Fruit fly (Drosophila melanogaster) whole organism, embryonic: Measurements from ENCODE around the gene CG17982.

Experiments used
- Ada2b ChIP-seq: fragments of 200-800 bp; sonication (Bioruptor generic); IDR thresholded peaks from 2 replicates; pipeline ENCODE4 v1.3.6; 2022; ENCODE audit warnings: missing biosample characterization, missing genetic modification characterization
- Atf3 ChIP-seq: fragments of 200-800 bp; sonication (Bioruptor generic); optimal IDR thresholded peaks from 3 replicates; lab custom pipeline; 2016; ENCODE audit warnings: missing biosample characterization, missing genetic modification characterization
- BEAF-32 ChIP-seq: fragments of 200-800 bp; sonication (Bioruptor generic); optimal IDR thresholded peaks from 3 replicates; lab custom pipeline; 2017; ENCODE audit warnings: missing biosample characterization, missing genetic modification characterization, mild to moderate bottlenecking, moderate library complexity, missing genetic modification reagents
- Bdp1 ChIP-seq: fragments of 200-800 bp; sonication (Bioruptor generic); optimal IDR thresholded peaks from 3 replicates; lab custom pipeline; 2016; ENCODE audit warnings: missing biosample characterization, missing genetic modification characterization
- CG11560 ChIP-seq: fragments of 200-800 bp; sonication (Bioruptor generic); IDR thresholded peaks from 3 replicates; pipeline ENCODE4 v1.3.6; 2022; ENCODE audit warnings: missing biosample characterization, missing genetic modification characterization
- CG12155 ChIP-seq: fragments of 200-800 bp; sonication (Bioruptor generic); optimal IDR thresholded peaks from 3 replicates; lab custom pipeline; 2016; ENCODE audit warnings: missing biosample characterization, missing genetic modification characterization
- CG13775 ChIP-seq: fragments of 200-800 bp; sonication (Bioruptor generic); optimal IDR thresholded peaks from 3 replicates; lab custom pipeline; 2017; ENCODE audit warnings: missing biosample characterization, mild to moderate bottlenecking, missing genetic modification characterization
- CG15073 ChIP-seq: fragments of 200-800 bp; sonication (Bioruptor generic); optimal IDR thresholded peaks from 2 replicates; lab custom pipeline; 2016; ENCODE audit warnings: missing biosample characterization, missing genetic modification characterization
- CG15269 ChIP-seq: fragments of 200-800 bp; sonication (Bioruptor generic); optimal IDR thresholded peaks from 2 replicates; lab custom pipeline; 2018; ENCODE audit warnings: missing biosample characterization, mild to moderate bottlenecking, missing genetic modification characterization, moderate library complexity
- CG15514 ChIP-seq: fragments of 200-800 bp; sonication (Bioruptor generic); optimal IDR thresholded peaks from 3 replicates; lab custom pipeline; 2017; ENCODE audit warnings: missing biosample characterization, missing genetic modification characterization, mild to moderate bottlenecking, moderate library complexity, missing genetic modification reagents
- CG15601 ChIP-seq: fragments of 200-800 bp; sonication (Bioruptor generic); optimal IDR thresholded peaks from 3 replicates; lab custom pipeline; 2019; ENCODE audit warnings: missing biosample characterization, mild to moderate bottlenecking, missing genetic modification characterization, moderate library complexity
- CG16815 ChIP-seq: fragments of 200-800 bp; sonication (Bioruptor generic); optimal IDR thresholded peaks from 3 replicates; lab custom pipeline; 2017; ENCODE audit warnings: missing biosample characterization, mild to moderate bottlenecking, missing genetic modification characterization
- CG17912 ChIP-seq: fragments of 200-800 bp; sonication (Bioruptor generic); optimal IDR thresholded peaks from 2 replicates; lab custom pipeline; 2018; ENCODE audit warnings: missing biosample characterization, mild to moderate bottlenecking, missing genetic modification characterization
- CG2875 ChIP-seq: fragments of 200-800 bp; sonication (Bioruptor generic); optimal IDR thresholded peaks from 2 replicates; lab custom pipeline; 2017; ENCODE audit warnings: missing biosample characterization, mild to moderate bottlenecking, missing genetic modification characterization, missing genetic modification reagents
- CG32532 ChIP-seq: fragments of 200-800 bp; sonication (Bioruptor generic); IDR thresholded peaks from 2 replicates; pipeline ENCODE4 v1.3.6; 2022; ENCODE audit warnings: missing biosample characterization, missing genetic modification characterization
- CG34224 ChIP-seq: fragments of 200-800 bp; sonication (Bioruptor generic); IDR thresholded peaks from 3 replicates; pipeline ENCODE4 v1.3.6; 2022; ENCODE audit warnings: missing biosample characterization, missing genetic modification characterization; ENCODE audit not compliant: partially characterized antibody
- CG4360 ChIP-seq: fragments of 200-800 bp; sonication (Bioruptor generic); IDR thresholded peaks from 2 replicates; pipeline ENCODE4 v1.3.6; 2022; ENCODE audit warnings: missing biosample characterization, missing genetic modification characterization
- CG5180 ChIP-seq: fragments of 200-800 bp; sonication (Bioruptor generic); optimal IDR thresholded peaks from 3 replicates; lab custom pipeline; 2017; ENCODE audit warnings: missing biosample characterization, missing genetic modification characterization, mild to moderate bottlenecking, moderate library complexity, missing genetic modification reagents
- CG8478 ChIP-seq: fragments of >200 bp; optimal IDR thresholded peaks from 2 replicates; lab custom pipeline; 2018
- CG8924 ChIP-seq: fragments of 200-800 bp; optimal IDR thresholded peaks from 3 replicates; lab custom pipeline; 2019; ENCODE audit warnings: missing biosample characterization, mild to moderate bottlenecking, missing genetic modification characterization, moderate library complexity
- CkIIα-i1 ChIP-seq: fragments of 200-800 bp; sonication (Bioruptor generic); IDR thresholded peaks from 2 replicates; pipeline ENCODE4 v1.3.6; 2022; ENCODE audit warnings: missing biosample characterization, missing genetic modification characterization
- Dek ChIP-seq: fragments of 200-800 bp; sonication (Bioruptor generic); optimal IDR thresholded peaks from 3 replicates; lab custom pipeline; 2019; ENCODE audit warnings: missing biosample characterization, mild to moderate bottlenecking, missing genetic modification characterization, moderate library complexity
- Ets97D ChIP-seq: fragments of 200-800 bp; sonication (Bioruptor generic); optimal IDR thresholded peaks from 3 replicates; lab custom pipeline; 2016; ENCODE audit warnings: missing biosample characterization, missing genetic modification characterization
- Fer1 ChIP-seq: fragments of 200-800 bp; sonication (Bioruptor generic); optimal IDR thresholded peaks from 2 replicates; lab custom pipeline; 2017; ENCODE audit warnings: missing biosample characterization, mild to moderate bottlenecking, missing genetic modification characterization
- Gsc ChIP-seq: fragments of 200-800 bp; sonication (Bioruptor generic); IDR thresholded peaks from 2 replicates; pipeline ENCODE4 v1.3.6; 2022; ENCODE audit warnings: missing biosample characterization, missing genetic modification characterization
- HLH3B ChIP-seq: fragments of 200-800 bp; sonication (Bioruptor generic); IDR thresholded peaks from 2 replicates; pipeline ENCODE4 v1.3.6; 2022; ENCODE audit warnings: missing biosample characterization, missing genetic modification characterization
- HLH54F ChIP-seq: fragments of 200-800 bp; sonication (Bioruptor generic); optimal IDR thresholded peaks from 3 replicates; lab custom pipeline; 2016; ENCODE audit warnings: missing biosample characterization, missing genetic modification characterization
- Hand ChIP-seq: fragments of 200-800 bp; sonication (Bioruptor generic); optimal IDR thresholded peaks from 2 replicates; lab custom pipeline; 2017; ENCODE audit warnings: mild to moderate bottlenecking, missing biosample characterization, missing genetic modification reagents, missing genetic modification characterization
- Mrtf ChIP-seq: fragments of 200-800 bp; sonication (Bioruptor generic); IDR thresholded peaks from 3 replicates; pipeline ENCODE4 v1.3.6; 2022; ENCODE audit warnings: missing biosample characterization, missing genetic modification characterization
- NC2β ChIP-seq: fragments of 200-800 bp; sonication (Bioruptor generic); optimal IDR thresholded peaks from 2 replicates; lab custom pipeline; 2016; ENCODE audit warnings: missing biosample characterization, missing genetic modification characterization
- Rx ChIP-seq: fragments of 200-800 bp; sonication (Bioruptor generic); IDR thresholded peaks from 2 replicates; pipeline ENCODE4 v1.3.6; 2022; ENCODE audit warnings: missing biosample characterization, missing genetic modification characterization
- Side ChIP-seq: fragments of 200-800 bp; sonication (Bioruptor generic); optimal IDR thresholded peaks from 2 replicates; lab custom pipeline; 2016; ENCODE audit warnings: missing biosample characterization, missing genetic modification characterization
- Sin3A ChIP-seq: fragments of >200 bp; optimal IDR thresholded peaks from 2 replicates; lab custom pipeline; 2018
- Sox100B ChIP-seq: fragments of 200-800 bp; sonication (Bioruptor generic); optimal IDR thresholded peaks from 3 replicates; lab custom pipeline; 2018; ENCODE audit warnings: missing biosample characterization, mild to moderate bottlenecking, missing genetic modification characterization
- Tbp ChIP-seq: fragments of >200 bp; optimal IDR thresholded peaks from 2 replicates; lab custom pipeline; 2018; ENCODE audit warnings: missing biosample characterization, missing genetic modification characterization
- Xbp1 ChIP-seq: fragments of 200-800 bp; sonication (Bioruptor generic); optimal IDR thresholded peaks from 3 replicates; lab custom pipeline; 2016; ENCODE audit warnings: missing biosample characterization, mild to moderate bottlenecking, missing genetic modification characterization
- ato ChIP-seq: fragments of 200-800 bp; sonication (Bioruptor generic); IDR thresholded peaks from 2 replicates; pipeline ENCODE4 v1.3.6; 2022; ENCODE audit warnings: missing biosample characterization, missing genetic modification characterization; ENCODE audit not compliant: partially characterized antibody
- bab2 ChIP-seq: fragments of 200-800 bp; sonication (Bioruptor generic); optimal IDR thresholded peaks from 2 replicates; lab custom pipeline; 2016; ENCODE audit warnings: missing biosample characterization, missing genetic modification characterization
- cato ChIP-seq: fragments of 200-800 bp; sonication (Bioruptor generic); optimal IDR thresholded peaks from 2 replicates; lab custom pipeline; 2016; ENCODE audit warnings: missing biosample characterization, missing genetic modification characterization, borderline replicate concordance
- crc ChIP-seq: fragments of 200-800 bp; sonication (Bioruptor generic); optimal IDR thresholded peaks from 2 replicates; lab custom pipeline; 2016; ENCODE audit warnings: missing biosample characterization, missing genetic modification characterization
- ewg ChIP-seq: fragments of 200-800 bp; sonication (Bioruptor generic); optimal IDR thresholded peaks from 3 replicates; lab custom pipeline; 2017; ENCODE audit warnings: mild to moderate bottlenecking, missing biosample characterization, missing genetic modification reagents, missing genetic modification characterization
- insv ChIP-seq, 2 experiments: fragments of 200-800 bp; sonication (Bioruptor generic); optimal IDR thresholded peaks; 3 replicates each; lab custom pipeline; 2016 to 2018; ENCODE audit warnings: missing biosample characterization in 2 of 2, missing genetic modification characterization in 2 of 2
- inv ChIP-seq: fragments of 200-800 bp; sonication (Bioruptor generic); IDR thresholded peaks from 2 replicates; pipeline ENCODE4 v1.3.6; 2022; ENCODE audit warnings: missing biosample characterization, missing genetic modification characterization; ENCODE audit not compliant: partially characterized antibody
- lilli ChIP-seq: fragments of 200-800 bp; sonication (Bioruptor generic); optimal IDR thresholded peaks from 3 replicates; lab custom pipeline; 2016; ENCODE audit warnings: missing biosample characterization, missing genetic modification characterization
- nmo ChIP-seq: fragments of 200-800 bp; sonication (Bioruptor generic); optimal IDR thresholded peaks from 2 replicates; lab custom pipeline; 2018; ENCODE audit warnings: missing biosample characterization, mild to moderate bottlenecking, missing genetic modification characterization, moderate library complexity
- pum ChIP-seq: fragments of 200-800 bp; sonication (Bioruptor generic); optimal IDR thresholded peaks from 2 replicates; lab custom pipeline; 2016; ENCODE audit warnings: missing biosample characterization, missing genetic modification characterization
- rib ChIP-seq: fragments of 200-800 bp; sonication (Bioruptor generic); IDR thresholded peaks from 2 replicates; pipeline ENCODE4 v1.3.6; 2022; ENCODE audit warnings: missing biosample characterization, missing genetic modification characterization
- scrt ChIP-seq: fragments of 200-800 bp; sonication (Bioruptor generic); optimal IDR thresholded peaks from 2 replicates; lab custom pipeline; 2018; ENCODE audit warnings: missing biosample characterization, mild to moderate bottlenecking, missing genetic modification characterization, moderate library complexity
- stwl ChIP-seq: fragments of 200-800 bp; sonication (Bioruptor generic); optimal IDR thresholded peaks from 3 replicates; lab custom pipeline; 2018; ENCODE audit warnings: missing biosample characterization, mild to moderate bottlenecking, missing genetic modification characterization, moderate library complexity
- tna ChIP-seq: fragments of 200-800 bp; sonication (Bioruptor generic); IDR thresholded peaks from 2 replicates; pipeline ENCODE4 v1.3.6; 2022; ENCODE audit warnings: missing biosample characterization, missing genetic modification characterization; ENCODE audit not compliant: partially characterized antibody
- vfl ChIP-seq: fragments of 200-800 bp; sonication (Bioruptor generic); optimal IDR thresholded peaks from 2 replicates; lab custom pipeline; 2016; ENCODE audit warnings: missing biosample characterization, missing genetic modification characterization

CG17982 gene

dm6 chrX:8143537-8143936, at the start of gene CG17982 (continued):
- TF ChIP-seq Mrtf (GFP tag; lab: Robert Waterston, UW), result peak; percentile 78
- TF ChIP-seq lilli (GFP tag; lab: Kevin White, UChicago), result peak; percentile 93
- TF ChIP-seq CG15269, result peak; percentile 89
- peak; percentile 63 for TF ChIP-seq Bdp1 (GFP tag; lab: Kevin White, UChicago)
- peak; percentile 81 for TF ChIP-seq crc (GFP tag; lab: Kevin White, UChicago)
- peak; percentile 52; the same call in 1 of the 3 replicates for TF ChIP-seq CG34224 (GFP tag; lab: Robert Waterston, UW)
- TF ChIP-seq insv (GFP tag; optimal IDR thresholded peaks at IDR 0.05; lab: Kevin White, UChicago), result peak in 1 of 2 experiments; percentile 61
- peak; percentile 58 for TF ChIP-seq CG2875 (GFP tag; lab: Kevin White, UChicago)
- TF ChIP-seq CG13775 (GFP tag; lab: Kevin White, UChicago), result peak; percentile 78
- no peak for TF ChIP-seq tna (GFP tag; lab: Robert Waterston, UW)
- TF ChIP-seq Rx (GFP tag; lab: Robert Waterston, UW), result peak; percentile 80
- no peak for TF ChIP-seq CkIIα-i1 (GFP tag; lab: Robert Waterston, UW)
- peak; percentile 37; the same call in 1 of the 3 replicates for TF ChIP-seq CG11560
- TF ChIP-seq Dek (tag; lab: Kevin White, UChicago), result peak; percentile 79
- TF ChIP-seq CG15601 (tag; lab: Kevin White, UChicago), result peak; percentile 82
- TF ChIP-seq Tbp (GFP tag; lab: Kevin White, UChicago), result no peak
- peak; percentile 88 for TF ChIP-seq Fer1 (GFP tag; lab: Kevin White, UChicago)
- TF ChIP-seq Side, result peak; percentile 88
- peak; percentile 64 for TF ChIP-seq ewg (GFP tag; lab: Kevin White, UChicago)
- peak; percentile 71 for TF ChIP-seq scrt
- TF ChIP-seq CG32532 (GFP tag; lab: Robert Waterston, UW), result peak; percentile 88
- TF ChIP-seq CG8924 (tag; lab: Kevin White, UChicago), result peak; percentile 87
- peak; percentile 59 for TF ChIP-seq Hand (GFP tag; lab: Kevin White, UChicago)
- peak; percentile 86 for TF ChIP-seq HLH54F (GFP tag; lab: Kevin White, UChicago)
- peak; percentile 80 for TF ChIP-seq CG12155 (GFP tag; lab: Kevin White, UChicago)
- peak; percentile 89 for TF ChIP-seq bab2 (GFP tag; lab: Kevin White, UChicago)
- TF ChIP-seq Sox100B (GFP tag; lab: Kevin White, UChicago), result no peak
- TF ChIP-seq Ada2b, result peak; percentile 74
- no peak for TF ChIP-seq Sin3A
- peak; percentile 83 for TF ChIP-seq CG17912 (GFP tag; lab: Kevin White, UChicago)
- TF ChIP-seq Atf3 (GFP tag; lab: Kevin White, UChicago), result peak; percentile 64
- peak; percentile 46 for TF ChIP-seq CG5180
- TF ChIP-seq rib (GFP tag; lab: Robert Waterston, UW), result peak; percentile 64; the same call in 1 of the 2 replicates
- TF ChIP-seq ato (GFP tag; lab: Robert Waterston, UW), result no peak
- peak; percentile 80 for TF ChIP-seq NC2β
- peak; percentile 81 for TF ChIP-seq pum (GFP tag; lab: Kevin White, UChicago)
- TF ChIP-seq HLH3B (GFP tag; lab: Robert Waterston, UW), result peak; percentile 78
- TF ChIP-seq CG4360, result no peak
- peak; percentile 47 for TF ChIP-seq cato (GFP tag; lab: Kevin White, UChicago)
- TF ChIP-seq stwl (tag; lab: Kevin White, UChicago), result peak; percentile 69
- peak; percentile 47 for TF ChIP-seq CG16815 (GFP tag; lab: Kevin White, UChicago)
- peak; percentile 93 for TF ChIP-seq CG15514 (GFP tag; lab: Kevin White, UChicago)
- TF ChIP-seq Xbp1 (GFP tag; lab: Kevin White, UChicago), result peak; percentile 88
- TF ChIP-seq BEAF-32, result peak; percentile 32
- TF ChIP-seq CG15073 (GFP tag; lab: Kevin White, UChicago), result peak; percentile 31
- peak; percentile 81 for TF ChIP-seq Ets97D
- no peak for TF ChIP-seq inv (GFP tag; lab: Robert Waterston, UW)
- TF ChIP-seq Gsc (GFP tag; lab: Robert Waterston, UW), result no peak
- no peak for TF ChIP-seq CG8478
- peak; percentile 87 for TF ChIP-seq nmo (GFP tag; lab: Kevin White, UChicago)
- TF ChIP-seq vfl (GFP tag; lab: Kevin White, UChicago), result peak; percentile 80
